Worm (Caenorhabditis elegans): ENCODE data around the gene ZK1248.11.

DNA sequence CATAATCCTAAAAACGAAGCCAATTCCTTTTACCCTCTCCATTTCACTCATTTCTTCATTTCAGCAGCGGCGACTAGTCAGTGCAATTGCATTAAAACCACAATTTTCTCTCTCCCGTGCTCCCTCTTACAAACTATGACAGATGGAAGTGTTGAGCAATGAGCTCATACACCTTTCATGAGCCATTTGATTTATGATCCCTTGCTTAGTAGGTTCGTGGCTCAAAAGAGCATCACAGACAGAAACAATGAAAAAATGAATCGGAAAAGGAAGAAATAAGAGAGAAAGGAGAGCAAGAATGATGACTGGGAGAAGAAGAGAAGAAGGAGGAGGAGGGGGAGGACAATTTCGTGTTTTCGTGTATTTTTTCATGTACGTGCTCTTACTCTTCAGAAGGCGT, 43.1 kb upstream of the ZK1248.11 start:
- TF ChIP-seq nhr-11 (tag; optimal IDR thresholded peaks at IDR 0.05) (no peak), lin-13 (GFP tag; optimal IDR thresholded peaks at IDR 0.05) (no peak), unc-39 (tag; optimal IDR thresholded peaks at IDR 0.05) (no peak)
